Fruit fly (Drosophila melanogaster) whole organism, embryonic: ENCODE measurements around the gene wls.

Experiments used
- ATbp ChIP-seq: fragments of 200-800 bp; sonication (Bioruptor generic); optimal IDR thresholded peaks from 2 replicates; lab custom pipeline; 2017; ENCODE audit warnings: missing biosample characterization, mild to moderate bottlenecking, missing genetic modification characterization, missing genetic modification reagents
- CG10543 ChIP-seq: fragments of 200-800 bp; sonication (Bioruptor generic); optimal IDR thresholded peaks from 3 replicates; lab custom pipeline; 2017; ENCODE audit warnings: missing biosample characterization, mild to moderate bottlenecking, missing genetic modification characterization, moderate library complexity
- CG10565 ChIP-seq: fragments of 200-800 bp; sonication (Bioruptor generic); optimal IDR thresholded peaks from 3 replicates; lab custom pipeline; 2016; ENCODE audit warnings: missing biosample characterization, mild to moderate bottlenecking, missing genetic modification characterization
- CG10979 ChIP-seq: fragments of 200-800 bp; sonication (Bioruptor generic); optimal IDR thresholded peaks from 2 replicates; lab custom pipeline; 2018; ENCODE audit warnings: missing biosample characterization, mild to moderate bottlenecking, missing genetic modification characterization, moderate library complexity
- CG11695 ChIP-seq: fragments of 200-800 bp; sonication (Bioruptor generic); IDR thresholded peaks from 3 replicates; pipeline ENCODE4 v1.3.6; 2022; ENCODE audit warnings: missing biosample characterization, missing genetic modification characterization
- CG12071 ChIP-seq: fragments of 200-800 bp; sonication (Bioruptor generic); optimal IDR thresholded peaks from 3 replicates; lab custom pipeline; 2018; ENCODE audit warnings: missing biosample characterization, mild to moderate bottlenecking, missing genetic modification characterization
- CG12744 ChIP-seq: fragments of 200-800 bp; sonication (Bioruptor generic); optimal IDR thresholded peaks from 2 replicates; lab custom pipeline; 2016; ENCODE audit warnings: missing biosample characterization, missing genetic modification characterization
- CG12769 ChIP-seq: fragments of 200-800 bp; sonication (Bioruptor generic); optimal IDR thresholded peaks from 2 replicates; lab custom pipeline; 2019; ENCODE audit warnings: missing biosample characterization, mild to moderate bottlenecking, missing genetic modification characterization, moderate library complexity
- CG13296 ChIP-seq: fragments of 200-800 bp; sonication (Bioruptor generic); optimal IDR thresholded peaks from 3 replicates; lab custom pipeline; 2018; ENCODE audit warnings: missing biosample characterization, mild to moderate bottlenecking, missing genetic modification characterization
- CG13424 ChIP-seq: fragments of 200-800 bp; sonication (Bioruptor generic); optimal IDR thresholded peaks from 2 replicates; lab custom pipeline; 2019; ENCODE audit warnings: missing biosample characterization, mild to moderate bottlenecking, missing genetic modification characterization, moderate library complexity
- CG14965 ChIP-seq: fragments of 200-800 bp; sonication (Bioruptor generic); optimal IDR thresholded peaks from 2 replicates; lab custom pipeline; 2016; ENCODE audit warnings: missing biosample characterization, missing genetic modification characterization, borderline replicate concordance
- CG15601 ChIP-seq: fragments of 200-800 bp; sonication (Bioruptor generic); optimal IDR thresholded peaks from 3 replicates; lab custom pipeline; 2019; ENCODE audit warnings: missing biosample characterization, mild to moderate bottlenecking, missing genetic modification characterization, moderate library complexity
- CG17328 ChIP-seq: fragments of 200-800 bp; sonication (Bioruptor generic); IDR thresholded peaks from 2 replicates; pipeline ENCODE4 v1.3.6; 2022; ENCODE audit warnings: missing biosample characterization, missing genetic modification characterization
- CG17568 ChIP-seq: fragments of 200-800 bp; sonication (Bioruptor generic); optimal IDR thresholded peaks from 2 replicates; lab custom pipeline; 2018; ENCODE audit warnings: missing biosample characterization, mild to moderate bottlenecking, missing genetic modification characterization, moderate library complexity
- CG34376 ChIP-seq: fragments of 200-800 bp; sonication (Bioruptor generic); optimal IDR thresholded peaks from 2 replicates; lab custom pipeline; 2018; ENCODE audit warnings: missing biosample characterization, mild to moderate bottlenecking, missing genetic modification characterization
- CG34422 ChIP-seq: fragments of 200-800 bp; sonication (Bioruptor generic); IDR thresholded peaks from 3 replicates; pipeline ENCODE4 v1.3.6; 2022; ENCODE audit warnings: missing biosample characterization, missing genetic modification characterization
- CG4820 ChIP-seq: fragments of 200-800 bp; sonication (Bioruptor generic); optimal IDR thresholded peaks from 3 replicates; lab custom pipeline; 2016; ENCODE audit warnings: missing biosample characterization, missing genetic modification characterization
- CG5180 ChIP-seq: fragments of 200-800 bp; sonication (Bioruptor generic); optimal IDR thresholded peaks from 3 replicates; lab custom pipeline; 2017; ENCODE audit warnings: missing biosample characterization, missing genetic modification characterization, mild to moderate bottlenecking, moderate library complexity, missing genetic modification reagents
- CG6272 ChIP-seq: fragments of 200-800 bp; sonication (Bioruptor generic); IDR thresholded peaks from 2 replicates; pipeline ENCODE4 v1.3.6; 2022; ENCODE audit warnings: missing biosample characterization, missing genetic modification characterization
- CG6854 ChIP-seq: fragments of 200-800 bp; sonication (Bioruptor generic); optimal IDR thresholded peaks from 3 replicates; lab custom pipeline; 2017; ENCODE audit warnings: missing biosample characterization, mild to moderate bottlenecking, missing genetic modification characterization
- CG7271 ChIP-seq: fragments of 200-800 bp; sonication (Bioruptor generic); optimal IDR thresholded peaks from 2 replicates; lab custom pipeline; 2018; ENCODE audit warnings: missing biosample characterization, mild to moderate bottlenecking, missing genetic modification characterization, moderate library complexity
- CG8281 ChIP-seq: fragments of 200-800 bp; sonication (Bioruptor generic); optimal IDR thresholded peaks from 2 replicates; lab custom pipeline; 2018; ENCODE audit warnings: missing biosample characterization, mild to moderate bottlenecking, missing genetic modification characterization, moderate library complexity
- CG9932 ChIP-seq: fragments of 200-800 bp; sonication (Bioruptor generic); IDR thresholded peaks from 2 replicates; pipeline ENCODE4 v1.3.6; 2022; ENCODE audit warnings: missing biosample characterization, missing genetic modification characterization
- Dll ChIP-seq: fragments of 200-800 bp; sonication (Bioruptor generic); IDR thresholded peaks from 4 replicates; pipeline ENCODE4 v1.3.6; 2022; ENCODE audit warnings: missing biosample characterization, missing genetic modification characterization; ENCODE audit not compliant: partially characterized antibody
- Fer3 ChIP-seq: fragments of 200-800 bp; sonication (Bioruptor generic); optimal IDR thresholded peaks from 2 replicates; lab custom pipeline; 2018; ENCODE audit warnings: missing biosample characterization, mild to moderate bottlenecking, missing genetic modification characterization, moderate library complexity
- Hr51 ChIP-seq, 2 experiments: fragments of 200-800 bp; sonication (Bioruptor generic); optimal IDR thresholded peaks; 2 replicates in 1 of 2; 3 replicates in 1 of 2; lab custom pipeline; 2016 to 2018; ENCODE audit warnings: missing biosample characterization in 2 of 2, missing genetic modification characterization in 2 of 2, mild to moderate bottlenecking in 1 of 2, moderate library complexity in 1 of 2
- Med ChIP-seq: fragments of 200-800 bp; sonication (Bioruptor generic); peaks from one replicate; lab custom pipeline; 2016; ENCODE audit warnings: missing biosample characterization, missing genetic modification characterization, mild to moderate bottlenecking, inconsistent platforms, moderate library complexity
- abd-A ChIP-seq: fragments of 200-800 bp; sonication (Bioruptor generic); optimal IDR thresholded peaks from 3 replicates; lab custom pipeline; 2019; ENCODE audit warnings: missing biosample characterization, mild to moderate bottlenecking, missing genetic modification characterization, moderate library complexity
- bsh ChIP-seq, 2 experiments: fragments of 200-800 bp; sonication (Bioruptor generic); optimal IDR thresholded peaks; 2 replicates each; lab custom pipeline; 2017 to 2018; ENCODE audit warnings: mild to moderate bottlenecking in 2 of 2, missing biosample characterization in 2 of 2, missing genetic modification characterization in 2 of 2, moderate library complexity in 1 of 2
- btn ChIP-seq: fragments of 200-800 bp; sonication (Bioruptor generic); optimal IDR thresholded peaks from 2 replicates; lab custom pipeline; 2016; ENCODE audit warnings: missing biosample characterization, missing genetic modification characterization
- caup ChIP-seq: fragments of 200-800 bp; sonication (Bioruptor generic); optimal IDR thresholded peaks from 3 replicates; lab custom pipeline; 2017; ENCODE audit warnings: missing biosample characterization, mild to moderate bottlenecking, missing genetic modification characterization, moderate library complexity; ENCODE audit not compliant: severe bottlenecking
- cwo ChIP-seq: fragments of 200-800 bp; sonication (Bioruptor generic); optimal IDR thresholded peaks from 3 replicates; lab custom pipeline; 2017; ENCODE audit warnings: missing biosample characterization, missing genetic modification characterization, mild to moderate bottlenecking, moderate library complexity, missing genetic modification reagents
- fd96Cb ChIP-seq: fragments of 200-800 bp; sonication (Bioruptor generic); optimal IDR thresholded peaks from 2 replicates; lab custom pipeline; 2018; ENCODE audit warnings: missing biosample characterization, mild to moderate bottlenecking, missing genetic modification characterization, moderate library complexity
- gce ChIP-seq: fragments of 200-800 bp; sonication (Bioruptor generic); IDR thresholded peaks from 3 replicates; pipeline ENCODE4 v1.3.6; 2022; ENCODE audit warnings: missing biosample characterization, missing genetic modification characterization
- hkb ChIP-seq, 2 experiments: fragments of 200-800 bp in 1 of 2; fragments of >200 bp in 1 of 2; sonication (Bioruptor generic) in 1 of 2; IDR thresholded peaks in 1 of 2; optimal IDR thresholded peaks in 1 of 2; 2 replicates each; pipeline versions ENCODE4 v1.3.6 to Lab custom; 2017 to 2022; ENCODE audit warnings: missing biosample characterization in 1 of 2, missing genetic modification characterization in 1 of 2
- insv ChIP-seq, 2 experiments: fragments of 200-800 bp; sonication (Bioruptor generic); optimal IDR thresholded peaks; 3 replicates each; lab custom pipeline; 2016 to 2018; ENCODE audit warnings: missing biosample characterization in 2 of 2, missing genetic modification characterization in 2 of 2
- lbe ChIP-seq: fragments of 200-800 bp; sonication (Bioruptor generic); optimal IDR thresholded peaks from 2 replicates; lab custom pipeline; 2016; ENCODE audit warnings: missing biosample characterization, mild to moderate bottlenecking, missing genetic modification characterization
- lola ChIP-seq, 3 experiments: fragments of >200 bp in 2 of 3; fragments of 200-800 bp in 1 of 3; sonication (Bioruptor generic) in 1 of 3; optimal IDR thresholded peaks; 2 replicates each; lab custom pipeline; 2017 to 2019; ENCODE audit warnings: missing biosample characterization in 3 of 3, missing genetic modification characterization in 3 of 3, mild to moderate bottlenecking in 1 of 3, moderate library complexity in 1 of 3
- lov ChIP-seq, 2 experiments: fragments of 200-800 bp in 1 of 2; fragments of >200 bp in 1 of 2; sonication (Bioruptor generic) in 1 of 2; IDR thresholded peaks in 1 of 2; optimal IDR thresholded peaks in 1 of 2; 2 replicates in 1 of 2; 3 replicates in 1 of 2; pipeline versions ENCODE4 v1.3.6 to Lab custom; 2017 to 2022; ENCODE audit warnings: missing biosample characterization in 1 of 2, missing genetic modification characterization in 1 of 2
- nerfin-1 ChIP-seq: fragments of 200-800 bp; sonication (Bioruptor generic); optimal IDR thresholded peaks from 3 replicates; lab custom pipeline; 2019; ENCODE audit warnings: missing biosample characterization, mild to moderate bottlenecking, missing genetic modification characterization, moderate library complexity
- odd ChIP-seq: fragments of 200-800 bp; sonication (Bioruptor generic); optimal IDR thresholded peaks from 2 replicates; lab custom pipeline; 2017; ENCODE audit warnings: missing biosample characterization, mild to moderate bottlenecking, missing genetic modification characterization
- onecut ChIP-seq: fragments of 200-800 bp; sonication (Bioruptor generic); IDR thresholded peaks from 2 replicates; pipeline ENCODE4 v1.3.6; 2022; ENCODE audit warnings: missing biosample characterization, missing genetic modification characterization
- pita ChIP-seq: fragments of 200-800 bp; sonication (Bioruptor generic); optimal IDR thresholded peaks from 2 replicates; lab custom pipeline; 2017; ENCODE audit warnings: missing biosample characterization, mild to moderate bottlenecking, missing genetic modification characterization
- sr ChIP-seq: fragments of 200-800 bp; sonication (Bioruptor generic); IDR thresholded peaks from 3 replicates; pipeline ENCODE4 v1.3.6; 2022; ENCODE audit warnings: missing biosample characterization, missing genetic modification characterization
- sug ChIP-seq: fragments of 200-800 bp; optimal IDR thresholded peaks from 2 replicates; lab custom pipeline; 2019; ENCODE audit warnings: missing biosample characterization, mild to moderate bottlenecking, missing genetic modification characterization, moderate library complexity
- yki ChIP-seq: fragments of >200 bp; optimal IDR thresholded peaks from 3 replicates; lab custom pipeline; 2018
- zfh1 ChIP-seq: fragments of 200-800 bp; sonication (Bioruptor generic); IDR thresholded peaks from 3 replicates; pipeline ENCODE4 v1.3.6; 2022; ENCODE audit warnings: missing biosample characterization, missing genetic modification characterization

Gene wls

dm6 chr3L:11119901-11120418 is 49.5 kb downstream of the wls start (continued):
- TF ChIP-seq CG10565 (GFP tag; lab: Kevin White, UChicago) (no peak), fd96Cb (tag; lab: Kevin White, UChicago) (no peak), CG4820 (GFP tag; lab: Kevin White, UChicago) (no peak), caup (GFP tag; lab: Kevin White, UChicago) (peak; percentile 70), CG7271 (tag; lab: Kevin White, UChicago) (peak; percentile 33), nerfin-1 (tag; lab: Kevin White, UChicago) (peak; percentile 83), ATbp (GFP tag; lab: Kevin White, UChicago) (peak; percentile 66), hkb (optimal IDR thresholded peaks at IDR 0.05; lab: Kevin White, UChicago) (no peak), hkb (GFP tag; IDR thresholded peaks at IDR 0.05; lab: Robert Waterston, UW) (0 out of 2 replicates have a peak, but pooled peaks have one; percentile 13), CG15601 (tag; lab: Kevin White, UChicago) (peak; percentile 65), CG6272 (no peak), abd-A (tag; lab: Kevin White, UChicago) (peak; percentile 96), gce (GFP tag; lab: Robert Waterston, UW) (no peak), CG6854 (GFP tag; lab: Kevin White, UChicago) (peak; percentile 47), lbe (no peak), CG9932 (GFP tag; lab: Robert Waterston, UW) (0 out of 2 replicates have a peak, but pooled peaks have one; percentile 6), CG13424 (tag; lab: Kevin White, UChicago) (peak; percentile 38), lov (optimal IDR thresholded peaks at IDR 0.05; lab: Kevin White, UChicago) (no peak), lov (GFP tag; IDR thresholded peaks at IDR 0.05; lab: Robert Waterston, UW) (no peak), CG8281 (peak; percentile 1), sr (GFP tag; lab: Robert Waterston, UW) (peak; percentile 37; the same call in 1 of the 3 replicates), odd (GFP tag; lab: Kevin White, UChicago) (peak; percentile 47), cwo (no peak), Dll (no peak), CG34422 (GFP tag; lab: Robert Waterston, UW) (peak; percentile 58; the same call in 1 of the 3 replicates), CG17568 (GFP tag; lab: Kevin White, UChicago) (peak; percentile 22), bsh (GFP tag; optimal IDR thresholded peaks at IDR 0.05; lab: Kevin White, UChicago) (no peak), CG10543 (peak; percentile 94), yki (lab: Kevin White, UChicago) (no peak), CG14965 (GFP tag; lab: Kevin White, UChicago) (peak; percentile 3), Fer3 (no peak), pita (GFP tag; lab: Kevin White, UChicago) (no peak), CG12071 (GFP tag; lab: Kevin White, UChicago) (peak; percentile 68), CG12769 (tag; lab: Kevin White, UChicago) (peak; percentile 83), btn (no peak), CG5180 (peak; percentile 31), CG34376 (GFP tag; lab: Kevin White, UChicago) (peak; percentile 78), insv (GFP tag; optimal IDR thresholded peaks at IDR 0.05; lab: Kevin White, UChicago) (peak in 1 of 2 experiments; percentile 62), Hr51 (GFP tag; optimal IDR thresholded peaks at IDR 0.05; lab: Kevin White, UChicago) (peak in 1 of 2 experiments; percentile 29), CG12744 (GFP tag; lab: Kevin White, UChicago) (no peak), zfh1 (GFP tag; lab: Robert Waterston, UW) (0 out of 3 replicates have a peak, but pooled peaks have one; percentile 18), Med (GFP tag; lab: Kevin White, UChicago) (peak; percentile 64), CG13296 (GFP tag; lab: Kevin White, UChicago) (peak; percentile 64), onecut (0 out of 2 replicates have a peak, but pooled peaks have one; percentile 5), CG17328 (GFP tag; lab: Robert Waterston, UW) (0 out of 2 replicates have a peak, but pooled peaks have one; percentile 20), CG10979 (tag; lab: Kevin White, UChicago) (no peak), CG11695 (GFP tag; lab: Robert Waterston, UW) (0 out of 3 replicates have a peak, but pooled peaks have one; percentile 14), lola (GFP tag; optimal IDR thresholded peaks at IDR 0.05; lab: Kevin White, UChicago) (peak in 1 of 3 experiments; percentile 62), sug (peak; percentile 79)
